Fruit fly (Drosophila melanogaster) whole organism, embryonic: ENCODE measurements around the gene nwk.

ENCODE experiments used
- ATbp ChIP-seq: fragments of 200-800 bp; sonication (Bioruptor generic); optimal IDR thresholded peaks from 2 replicates; lab custom pipeline; 2017; ENCODE audit warnings: missing biosample characterization, mild to moderate bottlenecking, missing genetic modification characterization, missing genetic modification reagents
- BtbVII ChIP-seq: fragments of 200-800 bp; sonication (Bioruptor generic); optimal IDR thresholded peaks from 3 replicates; lab custom pipeline; 2017; ENCODE audit warnings: missing biosample characterization, mild to moderate bottlenecking, missing genetic modification characterization
- CG10267 ChIP-seq: fragments of 200-800 bp; sonication (Bioruptor generic); optimal IDR thresholded peaks from 2 replicates; lab custom pipeline; 2018; ENCODE audit warnings: missing biosample characterization, mild to moderate bottlenecking, missing genetic modification characterization, moderate library complexity
- CG10543 ChIP-seq: fragments of 200-800 bp; sonication (Bioruptor generic); optimal IDR thresholded peaks from 3 replicates; lab custom pipeline; 2017; ENCODE audit warnings: missing biosample characterization, mild to moderate bottlenecking, missing genetic modification characterization, moderate library complexity
- CG12219 ChIP-seq: fragments of 200-800 bp; sonication (Bioruptor generic); optimal IDR thresholded peaks from 3 replicates; lab custom pipeline; 2018; ENCODE audit warnings: missing biosample characterization, mild to moderate bottlenecking, missing genetic modification characterization
- CG1233 ChIP-seq: fragments of 200-800 bp; sonication (Bioruptor generic); optimal IDR thresholded peaks from 4 replicates; lab custom pipeline; 2018; ENCODE audit warnings: missing biosample characterization, mild to moderate bottlenecking, missing genetic modification characterization
- CG13424 ChIP-seq: fragments of 200-800 bp; sonication (Bioruptor generic); optimal IDR thresholded peaks from 2 replicates; lab custom pipeline; 2019; ENCODE audit warnings: missing biosample characterization, mild to moderate bottlenecking, missing genetic modification characterization, moderate library complexity
- CG13894 ChIP-seq: fragments of 200-800 bp; sonication (Bioruptor generic); optimal IDR thresholded peaks from 3 replicates; lab custom pipeline; 2018; ENCODE audit warnings: missing biosample characterization, mild to moderate bottlenecking, missing genetic modification characterization, moderate library complexity
- CG14965 ChIP-seq: fragments of 200-800 bp; sonication (Bioruptor generic); optimal IDR thresholded peaks from 2 replicates; lab custom pipeline; 2016; ENCODE audit warnings: missing biosample characterization, missing genetic modification characterization, borderline replicate concordance
- CG15696 ChIP-seq: fragments of 200-800 bp; sonication (Bioruptor generic); optimal IDR thresholded peaks from 2 replicates; lab custom pipeline; 2019; ENCODE audit warnings: missing biosample characterization, mild to moderate bottlenecking, missing genetic modification characterization, moderate library complexity
- CG17829 ChIP-seq: fragments of 200-800 bp; optimal IDR thresholded peaks from 2 replicates; lab custom pipeline; 2019; ENCODE audit warnings: missing biosample characterization, mild to moderate bottlenecking, missing genetic modification characterization, moderate library complexity
- CG2116 ChIP-seq: fragments of 200-800 bp; sonication (Bioruptor generic); optimal IDR thresholded peaks from 3 replicates; lab custom pipeline; 2018; ENCODE audit warnings: missing biosample characterization, mild to moderate bottlenecking, missing genetic modification characterization
- CG6791 ChIP-seq: fragments of 200-800 bp; sonication (Bioruptor generic); IDR thresholded peaks from 3 replicates; pipeline ENCODE4 v1.3.6; 2022; ENCODE audit warnings: missing biosample characterization, missing genetic modification characterization; ENCODE audit not compliant: partially characterized antibody
- CG7928 ChIP-seq: fragments of 200-800 bp; sonication (Bioruptor generic); optimal IDR thresholded peaks from 2 replicates; lab custom pipeline; 2017; ENCODE audit warnings: missing biosample characterization, mild to moderate bottlenecking, missing genetic modification characterization
- CG8089 ChIP-seq: fragments of 200-800 bp; sonication (Bioruptor generic); optimal IDR thresholded peaks from 3 replicates; lab custom pipeline; 2016; ENCODE audit warnings: missing biosample characterization, missing genetic modification characterization
- CG8281 ChIP-seq: fragments of 200-800 bp; sonication (Bioruptor generic); optimal IDR thresholded peaks from 2 replicates; lab custom pipeline; 2018; ENCODE audit warnings: missing biosample characterization, mild to moderate bottlenecking, missing genetic modification characterization, moderate library complexity
- CG8290 ChIP-seq, 3 experiments: fragments of 200-800 bp; sonication (Bioruptor generic); optimal IDR thresholded peaks; 2 replicates each; lab custom pipeline; 2016 to 2019; ENCODE audit warnings: missing biosample characterization in 3 of 3, missing genetic modification characterization in 3 of 3, mild to moderate bottlenecking in 2 of 3, moderate library complexity in 1 of 3
- CG9932 ChIP-seq: fragments of 200-800 bp; sonication (Bioruptor generic); IDR thresholded peaks from 2 replicates; pipeline ENCODE4 v1.3.6; 2022; ENCODE audit warnings: missing biosample characterization, missing genetic modification characterization
- CHES-1-like ChIP-seq: fragments of 200-800 bp; sonication (Bioruptor generic); optimal IDR thresholded peaks from 2 replicates; lab custom pipeline; 2016; ENCODE audit warnings: missing biosample characterization, missing genetic modification characterization
- H2.0 ChIP-seq: fragments of 200-800 bp; sonication (Bioruptor generic); IDR thresholded peaks from 2 replicates; pipeline ENCODE4 v1.3.6; 2022; ENCODE audit warnings: missing biosample characterization, missing genetic modification characterization
- Hand ChIP-seq: fragments of 200-800 bp; sonication (Bioruptor generic); optimal IDR thresholded peaks from 2 replicates; lab custom pipeline; 2017; ENCODE audit warnings: mild to moderate bottlenecking, missing biosample characterization, missing genetic modification reagents, missing genetic modification characterization
- Hr78 ChIP-seq, 2 experiments: fragments of 200-800 bp in 1 of 2; fragments of >200 bp in 1 of 2; sonication (Bioruptor generic) in 1 of 2; optimal IDR thresholded peaks; 2 replicates each; lab custom pipeline; 2017 to 2019; ENCODE audit warnings: missing biosample characterization in 2 of 2, missing genetic modification characterization in 2 of 2, mild to moderate bottlenecking in 1 of 2, moderate library complexity in 1 of 2
- Med ChIP-seq: fragments of 200-800 bp; sonication (Bioruptor generic); peaks from one replicate; lab custom pipeline; 2016; ENCODE audit warnings: missing biosample characterization, missing genetic modification characterization, mild to moderate bottlenecking, inconsistent platforms, moderate library complexity
- Meics ChIP-seq: fragments of 200-800 bp; sonication (Bioruptor generic); optimal IDR thresholded peaks from 2 replicates; lab custom pipeline; 2017; ENCODE audit warnings: missing biosample characterization, mild to moderate bottlenecking, missing genetic modification characterization
- Mes4 ChIP-seq: fragments of 200-800 bp; sonication (Bioruptor generic); optimal IDR thresholded peaks from 2 replicates; lab custom pipeline; 2016; ENCODE audit warnings: missing biosample characterization, missing genetic modification characterization
- Mrtf ChIP-seq: fragments of 200-800 bp; sonication (Bioruptor generic); IDR thresholded peaks from 3 replicates; pipeline ENCODE4 v1.3.6; 2022; ENCODE audit warnings: missing biosample characterization, missing genetic modification characterization
- Nf-YA ChIP-seq: fragments of 200-800 bp; sonication (Bioruptor generic); IDR thresholded peaks from 2 replicates; pipeline ENCODE4 v1.3.6; 2022; ENCODE audit warnings: missing biosample characterization, missing genetic modification characterization
- Nf-YC ChIP-seq: fragments of 200-800 bp; optimal IDR thresholded peaks from 3 replicates; lab custom pipeline; 2019; ENCODE audit warnings: missing biosample characterization, mild to moderate bottlenecking, missing genetic modification characterization, moderate library complexity
- Ptx1 ChIP-seq: fragments of 200-800 bp; sonication (Bioruptor generic); IDR thresholded peaks from 2 replicates; pipeline ENCODE4 v1.3.6; 2022; ENCODE audit warnings: missing biosample characterization, missing genetic modification characterization
- Rx ChIP-seq: fragments of 200-800 bp; sonication (Bioruptor generic); IDR thresholded peaks from 2 replicates; pipeline ENCODE4 v1.3.6; 2022; ENCODE audit warnings: missing biosample characterization, missing genetic modification characterization
- Usf ChIP-seq: fragments of 200-800 bp; sonication (Bioruptor generic); optimal IDR thresholded peaks from 2 replicates; lab custom pipeline; 2017; ENCODE audit warnings: missing genotype, missing biosample characterization, missing genetic modification characterization
- Xbp1 ChIP-seq: fragments of 200-800 bp; sonication (Bioruptor generic); optimal IDR thresholded peaks from 3 replicates; lab custom pipeline; 2016; ENCODE audit warnings: missing biosample characterization, mild to moderate bottlenecking, missing genetic modification characterization
- abd-A ChIP-seq: fragments of 200-800 bp; sonication (Bioruptor generic); optimal IDR thresholded peaks from 3 replicates; lab custom pipeline; 2019; ENCODE audit warnings: missing biosample characterization, mild to moderate bottlenecking, missing genetic modification characterization, moderate library complexity
- bsh ChIP-seq, 2 experiments: fragments of 200-800 bp; sonication (Bioruptor generic); optimal IDR thresholded peaks; 2 replicates each; lab custom pipeline; 2017 to 2018; ENCODE audit warnings: mild to moderate bottlenecking in 2 of 2, missing biosample characterization in 2 of 2, missing genetic modification characterization in 2 of 2, moderate library complexity in 1 of 2
- chn ChIP-seq: fragments of 200-800 bp; sonication (Bioruptor generic); optimal IDR thresholded peaks from 2 replicates; lab custom pipeline; 2016; ENCODE audit warnings: missing biosample characterization, missing genetic modification characterization
- croc ChIP-seq: fragments of 200-800 bp; sonication (Bioruptor generic); conservative IDR thresholded peaks from 3 replicates; pipeline ENCODE4 v1.3.6; 2022; ENCODE audit warnings: missing biosample characterization, missing genetic modification characterization
- dmrt99B ChIP-seq: fragments of 200-800 bp; sonication (Bioruptor generic); optimal IDR thresholded peaks from 2 replicates; lab custom pipeline; 2018; ENCODE audit warnings: missing biosample characterization, mild to moderate bottlenecking, missing genetic modification characterization, moderate library complexity
- fd64A ChIP-seq: fragments of 200-800 bp; sonication (Bioruptor generic); optimal IDR thresholded peaks from 3 replicates; lab custom pipeline; 2018; ENCODE audit warnings: missing biosample characterization, mild to moderate bottlenecking, missing genetic modification characterization
- fru ChIP-seq: fragments of >200 bp; optimal IDR thresholded peaks from 2 replicates; lab custom pipeline; 2017
- h ChIP-seq: fragments of >200 bp; optimal IDR thresholded peaks from 2 replicates; lab custom pipeline; 2017
- lov ChIP-seq, 2 experiments: fragments of 200-800 bp in 1 of 2; fragments of >200 bp in 1 of 2; sonication (Bioruptor generic) in 1 of 2; IDR thresholded peaks in 1 of 2; optimal IDR thresholded peaks in 1 of 2; 2 replicates in 1 of 2; 3 replicates in 1 of 2; pipeline versions ENCODE4 v1.3.6 to Lab custom; 2017 to 2022; ENCODE audit warnings: missing biosample characterization in 1 of 2, missing genetic modification characterization in 1 of 2
- maf-S ChIP-seq: fragments of 200-800 bp; sonication (Bioruptor generic); optimal IDR thresholded peaks from 2 replicates; lab custom pipeline; 2016; ENCODE audit warnings: missing biosample characterization, missing genetic modification characterization
- mld ChIP-seq: fragments of 200-800 bp; sonication (Bioruptor generic); IDR thresholded peaks from 3 replicates; pipeline ENCODE4 v1.3.6; 2022; ENCODE audit warnings: missing biosample characterization, missing genetic modification characterization; ENCODE audit not compliant: partially characterized antibody
- rib ChIP-seq: fragments of 200-800 bp; sonication (Bioruptor generic); IDR thresholded peaks from 2 replicates; pipeline ENCODE4 v1.3.6; 2022; ENCODE audit warnings: missing biosample characterization, missing genetic modification characterization
- sd ChIP-seq: fragments of 200-800 bp; sonication (Bioruptor generic); optimal IDR thresholded peaks from 3 replicates; lab custom pipeline; 2018; ENCODE audit warnings: missing biosample characterization, mild to moderate bottlenecking, missing genetic modification characterization, moderate library complexity
- tll ChIP-seq, 2 experiments: fragments of 200-800 bp in 1 of 2; fragments of >200 bp in 1 of 2; sonication (Bioruptor generic) in 1 of 2; optimal IDR thresholded peaks; 2 replicates each; lab custom pipeline; 2017 to 2019; ENCODE audit warnings: missing biosample characterization in 2 of 2, missing genetic modification characterization in 2 of 2, mild to moderate bottlenecking in 1 of 2, moderate library complexity in 1 of 2
- tup ChIP-seq: fragments of 200-800 bp; sonication (Bioruptor generic); optimal IDR thresholded peaks from 2 replicates; lab custom pipeline; 2016; ENCODE audit warnings: missing biosample characterization, mild to moderate bottlenecking, missing genetic modification characterization, moderate library complexity
- twi ChIP-seq: fragments of 200-800 bp; optimal IDR thresholded peaks from 2 replicates; lab custom pipeline; 2019; ENCODE audit warnings: missing biosample characterization, mild to moderate bottlenecking, missing genetic modification characterization, moderate library complexity
- vnd ChIP-seq: fragments of 200-800 bp; sonication (Bioruptor generic); IDR thresholded peaks from 3 replicates; pipeline ENCODE4 v1.3.6; 2022; ENCODE audit warnings: missing biosample characterization, missing genetic modification characterization; ENCODE audit not compliant: partially characterized antibody

The nwk gene

dm6 chr3L:9121289-9121688, 16.4 kb upstream of the nwk start (continued):
- no peak for TF ChIP-seq lov (optimal IDR thresholded peaks at IDR 0.05; lab: Kevin White, UChicago)
- no peak for TF ChIP-seq lov (GFP tag; IDR thresholded peaks at IDR 0.05; lab: Robert Waterston, UW)
- TF ChIP-seq BtbVII: no peak
- no peak for TF ChIP-seq bsh (GFP tag; optimal IDR thresholded peaks at IDR 0.05; lab: Kevin White, UChicago)
- no peak for TF ChIP-seq CG9932
- peak; percentile 21 for TF ChIP-seq Med (GFP tag; lab: Kevin White, UChicago)
- TF ChIP-seq twi (tag; lab: Kevin White, UChicago): peak; percentile 58
- TF ChIP-seq tll (GFP tag; optimal IDR thresholded peaks at IDR 0.05; lab: Kevin White, UChicago): no peak
- TF ChIP-seq Nf-YC: peak; percentile 26
- TF ChIP-seq CG17829 (tag; lab: Kevin White, UChicago): no peak
- peak; percentile 40 for TF ChIP-seq CG8290 (GFP tag; optimal IDR thresholded peaks at IDR 0.05; lab: Kevin White, UChicago)
- peak in 1 of 2 experiments; percentile 13 for TF ChIP-seq CG8290 (tag; optimal IDR thresholded peaks at IDR 0.05; lab: Kevin White, UChicago)
- TF ChIP-seq CHES-1-like (GFP tag; lab: Kevin White, UChicago): no peak
- no peak for TF ChIP-seq vnd (GFP tag; lab: Robert Waterston, UW)
- no peak for TF ChIP-seq Mes4 (GFP tag; lab: Kevin White, UChicago)
- no peak for TF ChIP-seq h (lab: Kevin White, UChicago)
- TF ChIP-seq CG6791 (GFP tag; lab: Robert Waterston, UW): 0 out of 3 replicates have a peak, but pooled peaks have one; percentile 48
- TF ChIP-seq CG8281 (tag; lab: Kevin White, UChicago): no peak
- TF ChIP-seq rib: 0 out of 2 replicates have a peak, but pooled peaks have one; percentile 16
- TF ChIP-seq Xbp1 (GFP tag; lab: Kevin White, UChicago): no peak
- no peak for TF ChIP-seq sd (tag; lab: Kevin White, UChicago)
- no peak for TF ChIP-seq CG13424 (tag; lab: Kevin White, UChicago)
- TF ChIP-seq H2.0 (GFP tag; lab: Robert Waterston, UW): no peak
- no peak for TF ChIP-seq Ptx1
- no peak for TF ChIP-seq maf-S
- TF ChIP-seq Hr78 (GFP tag; optimal IDR thresholded peaks at IDR 0.05; lab: Kevin White, UChicago): peak in 1 of 2 experiments; percentile 45
- no peak for TF ChIP-seq chn (GFP tag; lab: Kevin White, UChicago)
- no peak for TF ChIP-seq Rx
- peak; percentile 70 for TF ChIP-seq abd-A (tag; lab: Kevin White, UChicago)
- TF ChIP-seq CG13894 (tag; lab: Kevin White, UChicago): peak; percentile 76
- no peak for TF ChIP-seq Usf
- TF ChIP-seq CG8089 (GFP tag; lab: Kevin White, UChicago): no peak
- no peak for TF ChIP-seq Mrtf (GFP tag; lab: Robert Waterston, UW)
- TF ChIP-seq tup: no peak
- no peak for TF ChIP-seq fru (lab: Kevin White, UChicago)
- no peak for TF ChIP-seq CG10267
- TF ChIP-seq dmrt99B: no peak
- no peak for TF ChIP-seq fd64A (GFP tag; lab: Kevin White, UChicago)
- TF ChIP-seq CG10543 (GFP tag; lab: Kevin White, UChicago): peak; percentile 47
- no peak for TF ChIP-seq Nf-YA (GFP tag; lab: Robert Waterston, UW)
- TF ChIP-seq Meics (GFP tag; lab: Kevin White, UChicago): no peak
- TF ChIP-seq CG12219 (GFP tag; lab: Kevin White, UChicago): no peak
- TF ChIP-seq CG15696 (tag; lab: Kevin White, UChicago): no peak
- TF ChIP-seq CG1233: no peak
- TF ChIP-seq CG7928: no peak
- TF ChIP-seq mld (GFP tag; lab: Robert Waterston, UW): no peak
- no peak for TF ChIP-seq CG2116 (GFP tag; lab: Kevin White, UChicago)
- no peak for TF ChIP-seq croc (GFP tag; lab: Robert Waterston, UW)
- TF ChIP-seq Hand (GFP tag; lab: Kevin White, UChicago): no peak
- no peak for TF ChIP-seq CG14965
- TF ChIP-seq ATbp (GFP tag; lab: Kevin White, UChicago): no peak
